Worm (Caenorhabditis elegans): ENCODE results near the gene T08G5.1.
"Not testable (repeated sequence)": the region's sequence is repeated elsewhere in the genome, so short reads cannot be mapped to it uniquely, and the experiment has no call there.

ce11 chrV:14038328-14039084 is 19.9 kb downstream of the T08G5.1 start, which contains the start of gene vps-39:
- not testable (repeated sequence) for TF ChIP-seq nhr-237 (tag; optimal IDR thresholded peaks at IDR 0.05); zag-1 (tag; optimal IDR thresholded peaks at IDR 0.05); lin-39 (tag; optimal IDR thresholded peaks at IDR 0.05); tlp-1 (tag; optimal IDR thresholded peaks at IDR 0.05); nhr-76 (tag; optimal IDR thresholded peaks at IDR 0.05); nhr-28 (tag; optimal IDR thresholded peaks at IDR 0.05); ceh-63 (GFP tag; optimal IDR thresholded peaks at IDR 0.05); fkh-10 (GFP tag; optimal IDR thresholded peaks at IDR 0.05); lsy-2 (tag; optimal IDR thresholded peaks at IDR 0.05); skn-1 (tag; optimal IDR thresholded peaks at IDR 0.05); nhr-11 (tag; optimal IDR thresholded peaks at IDR 0.05)
- TF ChIP-seq ceh-88 (GFP tag; IDR thresholded peaks at IDR 0.05) (peak; percentile 95), unc-86 (tag; optimal IDR thresholded peaks at IDR 0.05) (peak; percentile 15)
